Fruit fly (Drosophila melanogaster) Kc167 (cell line): Measurements from ENCODE around the gene TFAM.

Source experiments
- Sin3A ChIP-seq: fragments of >200 bp; optimal IDR thresholded peaks from 2 replicates; lab custom pipeline; 2018; ENCODE audit warnings: missing external identifiers
- h ChIP-seq: fragments of >200 bp; optimal IDR thresholded peaks from 3 replicates; lab custom pipeline; 2018; ENCODE audit warnings: missing external identifiers
- insv ChIP-seq: fragments of >200 bp; optimal IDR thresholded peaks from 3 replicates; lab custom pipeline; 2018; ENCODE audit warnings: missing external identifiers
- psq ChIP-seq: fragments of >200 bp; optimal IDR thresholded peaks from 2 replicates; lab custom pipeline; 2017; ENCODE audit warnings: missing external identifiers

- TF ChIP-seq h (lab: Kevin White, UChicago): no peak
- no peak for TF ChIP-seq psq
- TF ChIP-seq Sin3A (lab: Kevin White, UChicago): no peak
- no peak for TF ChIP-seq insv (lab: Kevin White, UChicago)
Measured at dm6 chr3R:20579816-20580215, 3.0 kb upstream of the TFAM start, which contains the start of the genes EloB and Srp14.
